Fruit fly (Drosophila melanogaster): ENCODE data around the gene CG31517.

dm6 chr3R:13918045-13918444, 30.2 kb upstream of the CG31517 start:
- TF ChIP-seq CG8478 (optimal IDR thresholded peaks at IDR 0.05) (no peak), CTCF (optimal IDR thresholded peaks at IDR 0.05) (no peak)
